Worm (Caenorhabditis elegans): Measurements from ENCODE around the gene sec-5.

DNA sequence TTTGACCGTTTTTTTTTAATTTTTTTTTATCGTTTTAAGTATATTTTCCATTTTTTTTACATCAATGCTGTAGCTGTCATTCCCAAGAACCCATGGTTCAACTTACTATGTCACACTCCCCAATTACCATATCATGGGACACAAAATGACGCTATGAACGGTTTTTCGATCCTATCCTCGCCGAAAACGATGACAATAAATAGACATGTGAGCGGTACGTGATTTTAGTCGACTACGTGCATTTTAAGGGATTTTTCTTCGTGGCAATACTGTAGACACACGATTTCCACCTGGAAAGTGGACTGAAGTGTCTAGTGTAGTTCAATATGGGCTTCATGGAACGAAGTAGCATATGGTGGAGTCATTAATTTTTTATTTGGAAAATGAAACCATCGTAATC, 20.7 kb downstream of the sec-5 start:
- TF ChIP-seq cog-1 (tag; optimal IDR thresholded peaks at IDR 0.05) (no peak), tab-1 (GFP tag; IDR thresholded peaks at IDR 0.05) (no peak), med-1 (GFP tag; optimal IDR thresholded peaks at IDR 0.05; ENCODE audit: insufficient read depth) (no peak), klf-2 (GFP tag; conservative IDR thresholded peaks at IDR 0.05) (no peak), ztf-23 (GFP tag; IDR thresholded peaks at IDR 0.05) (no peak), ztf-29 (GFP tag; IDR thresholded peaks at IDR 0.05) (no peak), flt-1 (GFP tag; IDR thresholded peaks at IDR 0.05) (no peak), T22C8.4 (GFP tag; IDR thresholded peaks at IDR 0.05) (no peak)
